Worm (Caenorhabditis elegans) whole organism, young adult: ENCODE data around the gene K08H2.5.

Experiments used
- B0019.2 ChIP-seq: fragments of 200-800 bp; sonication (Bioruptor generic); conservative IDR thresholded peaks from 2 replicates; pipeline ENCODE4 v1.3.6; 2022; ENCODE audit warnings: missing genetic modification reagents, missing genetic modification characterization, missing compliant biosample characterization
- B0261.1 ChIP-seq: sonication (generic microtip); optimal IDR thresholded peaks from 2 replicates; lab custom pipeline; 2016; ENCODE audit warnings: mild to moderate bottlenecking, missing genetic modification characterization, moderate library complexity, missing compliant biosample characterization
- F22D6.2 ChIP-seq: sonication (generic microtip); optimal IDR thresholded peaks from 2 replicates; lab custom pipeline; 2016; ENCODE audit warnings: mild to moderate bottlenecking, missing genetic modification characterization, missing compliant biosample characterization
- F52B5.7 ChIP-seq: sonication (generic microtip); optimal IDR thresholded peaks from 2 replicates; lab custom pipeline; 2016; ENCODE audit warnings: mild to moderate bottlenecking, missing genetic modification characterization, missing compliant biosample characterization
- K11D2.4 ChIP-seq: fragments of 200-800 bp; sonication (Bioruptor generic); IDR thresholded peaks from 2 replicates; pipeline ENCODE4 v1.3.6; 2022; ENCODE audit warnings: missing genetic modification reagents, missing genetic modification characterization, missing compliant biosample characterization
- Y53F4B.3 ChIP-seq: fragments of 200-800 bp; sonication (Bioruptor generic); IDR thresholded peaks from 2 replicates; pipeline ENCODE4 v1.3.6; 2022; ENCODE audit warnings: missing genetic modification reagents, missing genetic modification characterization, missing compliant biosample characterization
- Y56A3A.18 ChIP-seq: fragments of 200-800 bp; sonication (Bioruptor generic); IDR thresholded peaks from 2 replicates; pipeline ENCODE4 v1.3.6; 2022; ENCODE audit warnings: missing genetic modification reagents, missing genetic modification characterization, missing compliant biosample characterization
- Y79H2A.3 ChIP-seq: fragments of 200-800 bp; sonication (Bioruptor generic); conservative IDR thresholded peaks from 2 replicates; pipeline ENCODE4 v1.3.6; 2022; ENCODE audit warnings: missing genetic modification reagents, missing genetic modification characterization, missing compliant biosample characterization
- Y95B8A.8 ChIP-seq: fragments of 200-800 bp; sonication (Bioruptor generic); IDR thresholded peaks from 2 replicates; pipeline ENCODE4 v1.3.6; 2022; ENCODE audit warnings: missing genetic modification reagents, missing genetic modification characterization, missing compliant biosample characterization
- aptf-2 ChIP-seq: fragments of 200-800 bp; sonication (Bioruptor generic); conservative IDR thresholded peaks from 2 replicates; pipeline ENCODE4 v1.3.6; 2022; ENCODE audit warnings: missing genetic modification reagents, missing genetic modification characterization, missing compliant biosample characterization
- aptf-3 ChIP-seq: fragments of 200-800 bp; sonication (Bioruptor generic); IDR thresholded peaks from 2 replicates; pipeline ENCODE4 v1.3.6; 2022; ENCODE audit warnings: missing genetic modification characterization, missing compliant biosample characterization
- athp-1 ChIP-seq: sonication (generic microtip); optimal IDR thresholded peaks from 2 replicates; lab custom pipeline; 2017; ENCODE audit warnings: mild to moderate bottlenecking, missing genetic modification characterization, missing compliant biosample characterization
- attf-5 ChIP-seq: fragments of 200-800 bp; sonication (Bioruptor generic); optimal IDR thresholded peaks from 2 replicates; lab custom pipeline; 2018; ENCODE audit warnings: mild to moderate bottlenecking, missing genetic modification characterization, missing compliant biosample characterization
- attf-6 ChIP-seq: fragments of 200-800 bp; sonication (Bioruptor generic); IDR thresholded peaks from 2 replicates; pipeline ENCODE4 v1.3.6; 2022; ENCODE audit warnings: missing genetic modification reagents, missing genetic modification characterization, missing compliant biosample characterization
- bed-2 ChIP-seq: fragments of 200-800 bp; sonication (Bioruptor generic); IDR thresholded peaks from 2 replicates; pipeline ENCODE4 v1.3.6; 2022; ENCODE audit warnings: missing genetic modification reagents, missing genetic modification characterization, missing compliant biosample characterization
- ccch-3 ChIP-seq: fragments of 200-800 bp; sonication (Bioruptor generic); optimal IDR thresholded peaks from 2 replicates; lab custom pipeline; 2018; ENCODE audit warnings: mild to moderate bottlenecking, missing genetic modification characterization, missing compliant biosample characterization
- cebp-1 ChIP-seq, 2 experiments: fragments of 200-800 bp in 1 of 2; sonication (Bioruptor generic) in 1 of 2; sonication (generic microtip) in 1 of 2; IDR thresholded peaks in 1 of 2; optimal IDR thresholded peaks in 1 of 2; 2 replicates each; pipeline versions ENCODE4 v1.3.6 to Lab custom; 2017 to 2022; ENCODE audit warnings: missing compliant biosample characterization in 2 of 2, missing genetic modification characterization in 2 of 2, mild to moderate bottlenecking in 1 of 2, missing genetic modification reagents in 1 of 2, moderate library complexity in 1 of 2
- ceh-100 ChIP-seq: fragments of 200-800 bp; sonication (Bioruptor generic); IDR thresholded peaks from 2 replicates; pipeline ENCODE4 v1.3.6; 2022; ENCODE audit warnings: missing genetic modification reagents, missing genetic modification characterization, missing compliant biosample characterization
- ceh-79 ChIP-seq: sonication (generic microtip); optimal IDR thresholded peaks from 2 replicates; lab custom pipeline; 2017; ENCODE audit warnings: mild to moderate bottlenecking, missing genetic modification characterization, missing compliant biosample characterization
- ceh-91 ChIP-seq: fragments of 200-800 bp; sonication (Bioruptor generic); IDR thresholded peaks from 2 replicates; pipeline ENCODE4 v1.3.6; 2022; ENCODE audit warnings: missing genetic modification reagents, missing genetic modification characterization, missing compliant biosample characterization
- dpff-1 ChIP-seq: sonication (generic microtip); optimal IDR thresholded peaks from 2 replicates; lab custom pipeline; 2017; ENCODE audit warnings: mild to moderate bottlenecking, missing genetic modification characterization, missing compliant biosample characterization
- dpl-1 ChIP-seq: fragments of 150-350 bp; optimal IDR thresholded peaks from 2 replicates; lab custom pipeline; 2014; ENCODE audit warnings: missing biosample characterization, missing genetic modification reagents, missing genetic modification characterization
- efl-1 ChIP-seq: fragments of 150-350 bp; optimal IDR thresholded peaks from 2 replicates; lab custom pipeline; 2014; ENCODE audit warnings: missing biosample characterization, missing genetic modification reagents, missing genetic modification characterization
- egl-18 ChIP-seq: fragments of 200-800 bp; sonication (Bioruptor generic); IDR thresholded peaks from 2 replicates; pipeline ENCODE4 v1.3.6; 2022; ENCODE audit warnings: missing genetic modification reagents, missing genetic modification characterization, missing compliant biosample characterization
- ets-4 ChIP-seq: fragments of 200-800 bp; sonication (Bioruptor generic); optimal IDR thresholded peaks from 2 replicates; lab custom pipeline; 2018; ENCODE audit warnings: mild to moderate bottlenecking, missing genetic modification characterization, missing compliant biosample characterization
- him-1 ChIP-seq: sonication (generic microtip); optimal IDR thresholded peaks from 2 replicates; lab custom pipeline; 2016; ENCODE audit warnings: missing genotype, missing genetic modification reagents, missing genetic modification characterization, missing compliant biosample characterization
- hmg-20 ChIP-seq: fragments of 200-800 bp; sonication (Bioruptor generic); IDR thresholded peaks from 2 replicates; pipeline ENCODE4 v1.3.6; 2022; ENCODE audit warnings: missing genetic modification reagents, missing genetic modification characterization, missing compliant biosample characterization
- let-607 ChIP-seq, 2 experiments: fragments of 200-800 bp in 1 of 2; sonication (Bioruptor generic) in 1 of 2; sonication (generic microtip) in 1 of 2; optimal IDR thresholded peaks; 2 replicates each; lab custom pipeline; 2016 to 2018; ENCODE audit warnings: mild to moderate bottlenecking in 2 of 2, missing compliant biosample characterization in 2 of 2, missing genetic modification characterization in 2 of 2, moderate library complexity in 2 of 2, missing genotype in 1 of 2
- lin-35 ChIP-seq, 3 experiments: fragments of 150-350 bp in 2 of 3; sonication (generic microtip) in 1 of 3; optimal IDR thresholded peaks; 2 replicates each; lab custom pipeline; 2014 to 2018; ENCODE audit warnings: missing biosample characterization in 3 of 3, missing genetic modification characterization in 3 of 3, missing genetic modification reagents in 3 of 3
- lin-40 ChIP-seq: sonication (generic microtip); optimal IDR thresholded peaks from 2 replicates; lab custom pipeline; 2016; ENCODE audit warnings: missing genetic modification characterization, mild to moderate bottlenecking, missing compliant biosample characterization, missing genotype, missing genetic modification reagents
- madf-8 ChIP-seq: fragments of 200-800 bp; sonication (Bioruptor generic); conservative IDR thresholded peaks from 2 replicates; pipeline ENCODE4 v1.3.6; 2022; ENCODE audit warnings: missing genetic modification reagents, missing genetic modification characterization, missing compliant biosample characterization
- mel-28 ChIP-seq: sonication (generic microtip); optimal IDR thresholded peaks from 2 replicates; lab custom pipeline; 2016; ENCODE audit warnings: borderline replicate concordance, mild to moderate bottlenecking, missing genetic modification characterization, missing compliant biosample characterization
- mes-4 ChIP-seq: sonication (generic microtip); optimal IDR thresholded peaks from 2 replicates; lab custom pipeline; 2016; ENCODE audit warnings: missing genotype, missing genetic modification characterization, missing compliant biosample characterization
- nfya-2 ChIP-seq: fragments of 200-800 bp; sonication (Bioruptor generic); IDR thresholded peaks from 2 replicates; pipeline ENCODE4 v1.3.6; 2022; ENCODE audit warnings: missing genetic modification reagents, missing genetic modification characterization, missing compliant biosample characterization
- nhr-27 ChIP-seq: fragments of 200-800 bp; sonication (Bioruptor generic); optimal IDR thresholded peaks from 2 replicates; lab custom pipeline; 2018; ENCODE audit warnings: mild to moderate bottlenecking, missing genetic modification characterization, moderate library complexity, missing compliant biosample characterization
- nhr-80 ChIP-seq: sonication (generic microtip); optimal IDR thresholded peaks from 2 replicates; lab custom pipeline; 2016; ENCODE audit warnings: missing genetic modification characterization, missing compliant biosample characterization
- rcor-1 ChIP-seq: fragments of 200-800 bp; sonication (Bioruptor generic); IDR thresholded peaks from 2 replicates; pipeline ENCODE4 v1.3.6; 2022; ENCODE audit warnings: missing genetic modification reagents, missing genetic modification characterization, missing compliant biosample characterization
- repo-1 ChIP-seq: sonication (generic microtip); optimal IDR thresholded peaks from 2 replicates; lab custom pipeline; 2017; ENCODE audit warnings: mild to moderate bottlenecking, missing genetic modification characterization, missing compliant biosample characterization
- sdz-38 ChIP-seq: sonication (generic microtip); optimal IDR thresholded peaks from 2 replicates; lab custom pipeline; 2016; ENCODE audit warnings: missing genotype, missing genetic modification characterization, missing compliant biosample characterization
- sea-2 ChIP-seq: fragments of 200-800 bp; sonication (Bioruptor generic); IDR thresholded peaks from 2 replicates; pipeline ENCODE4 v1.3.6; 2022; ENCODE audit warnings: missing genetic modification characterization, missing compliant biosample characterization
- tbx-9 ChIP-seq: sonication (generic microtip); optimal IDR thresholded peaks from 2 replicates; lab custom pipeline; 2016; ENCODE audit warnings: borderline replicate concordance, missing genetic modification characterization, inconsistent platforms, missing compliant biosample characterization
- xnd-1 ChIP-seq: sonication (generic microtip); optimal IDR thresholded peaks from 2 replicates; lab custom pipeline; 2016; ENCODE audit warnings: missing genotype, missing genetic modification reagents, missing genetic modification characterization, missing compliant biosample characterization
- ztf-18 ChIP-seq: sonication (generic microtip); optimal IDR thresholded peaks from 2 replicates; lab custom pipeline; 2016; ENCODE audit warnings: missing genotype, mild to moderate bottlenecking, missing genetic modification characterization, missing compliant biosample characterization
- ztf-25 ChIP-seq: fragments of 200-800 bp; sonication (Bioruptor generic); IDR thresholded peaks from 2 replicates; pipeline ENCODE4 v1.3.6; 2022; ENCODE audit warnings: missing genetic modification reagents, missing genetic modification characterization, missing compliant biosample characterization
- ztf-26 ChIP-seq: sonication (generic microtip); optimal IDR thresholded peaks from 2 replicates; lab custom pipeline; 2017; ENCODE audit warnings: missing genetic modification characterization, missing compliant biosample characterization

K08H2.5 gene

ce11 chrX:13269586-13269985 is 27.5 kb upstream of the K08H2.5 start, which contains the start of gene cyp-14A2:
cyp-14A2 (minus strand) TSS chrX:13269686.
- TF ChIP-seq ets-4 (GFP tag; lab: Kevin White, UChicago) = no peak
- TF ChIP-seq nhr-80 = peak; percentile 35

ce11 chrX:13267230-13267629 is 25.1 kb upstream of the K08H2.5 start, which contains the start of gene cyp-14A1:
cyp-14A1 (minus strand) TSS chrX:13267355.
- TF ChIP-seq ceh-91 (GFP tag; lab: Robert Waterston, UW) (no peak), Y56A3A.18 (GFP tag; lab: Robert Waterston, UW) (no peak), ceh-100 (GFP tag; lab: Robert Waterston, UW) (no peak), ztf-26 (tag; lab: Kevin White, UChicago) (no peak), sea-2 (GFP tag; lab: Robert Waterston, UW) (no peak), mes-4 (tag; lab: Kevin White, UChicago) (no peak)

- TF ChIP-seq aptf-2 (GFP tag; lab: Robert Waterston, UW) (0 out of 2 replicates have a peak, but pooled peaks have one; percentile 34), attf-5 (GFP tag; lab: Kevin White, UChicago) (no peak), B0261.1 (tag; lab: Kevin White, UChicago) (peak; percentile 97), B0019.2 (no peak), lin-35 (GFP tag; optimal IDR thresholded peaks at IDR 0.05; lab: Kevin White, UChicago) (peak in 1 of 3 experiments; percentile 20), nfya-2 (GFP tag; lab: Robert Waterston, UW) (no peak), madf-8 (GFP tag; lab: Robert Waterston, UW) (0 out of 2 replicates have a peak, but pooled peaks have one; percentile 21), K11D2.4 (peak; percentile 66), ztf-18 (tag; lab: Kevin White, UChicago) (peak; percentile 60), mes-4 (tag; lab: Kevin White, UChicago) (peak; percentile 67), Y95B8A.8 (GFP tag; lab: Robert Waterston, UW) (0 out of 2 replicates have a peak, but pooled peaks have one; percentile 9), tbx-9 (tag; lab: Kevin White, UChicago) (no peak), F52B5.7 (tag; lab: Kevin White, UChicago) (peak; percentile 68), bed-2 (GFP tag; lab: Robert Waterston, UW) (peak; percentile 35; the same call in 1 of the 2 replicates), aptf-3 (GFP tag; lab: Robert Waterston, UW) (peak; percentile 79; the same call in 1 of the 2 replicates), athp-1 (tag; lab: Kevin White, UChicago) (peak; percentile 24), egl-18 (GFP tag; lab: Robert Waterston, UW) (no peak), ceh-79 (tag; lab: Kevin White, UChicago) (no peak), lin-40 (tag; lab: Kevin White, UChicago) (peak; percentile 76), mel-28 (tag; lab: Kevin White, UChicago) (no peak), hmg-20 (peak; percentile 35; the same call in 1 of the 2 replicates), ccch-3 (GFP tag; lab: Kevin White, UChicago) (peak; percentile 16), repo-1 (peak; percentile 48), Y53F4B.3 (no peak), him-1 (tag; lab: Kevin White, UChicago) (peak; percentile 88), sdz-38 (tag; lab: Kevin White, UChicago) (no peak), Y79H2A.3 (no peak; the same call in 1 of the 2 replicates), xnd-1 (tag; lab: Kevin White, UChicago) (no peak), dpl-1 (GFP tag; lab: Kevin White, UChicago) (no peak), nhr-27 (tag; lab: Kevin White, UChicago) (no peak), let-607 (tag; optimal IDR thresholded peaks at IDR 0.05; lab: Kevin White, UChicago) (peak; percentile 0 to 52), attf-6 (no peak), cebp-1 (GFP tag; IDR thresholded peaks at IDR 0.05; lab: Robert Waterston, UW) (no peak; the same call in 1 of the 2 replicates), cebp-1 (tag; optimal IDR thresholded peaks at IDR 0.05; lab: Kevin White, UChicago) (no peak), rcor-1 (GFP tag; lab: Robert Waterston, UW) (peak; percentile 85), efl-1 (GFP tag; lab: Kevin White, UChicago) (no peak), dpff-1 (tag; lab: Kevin White, UChicago) (no peak), F22D6.2 (tag; lab: Kevin White, UChicago) (peak; percentile 33), ztf-25 (peak; percentile 80; the same call in 1 of the 2 replicates)
Observed at ce11 chrX:13264550-13264949, 22.4 kb upstream of the K08H2.5 start.
